Worm (Caenorhabditis elegans): ENCODE results near the gene srh-257.

DNA sequence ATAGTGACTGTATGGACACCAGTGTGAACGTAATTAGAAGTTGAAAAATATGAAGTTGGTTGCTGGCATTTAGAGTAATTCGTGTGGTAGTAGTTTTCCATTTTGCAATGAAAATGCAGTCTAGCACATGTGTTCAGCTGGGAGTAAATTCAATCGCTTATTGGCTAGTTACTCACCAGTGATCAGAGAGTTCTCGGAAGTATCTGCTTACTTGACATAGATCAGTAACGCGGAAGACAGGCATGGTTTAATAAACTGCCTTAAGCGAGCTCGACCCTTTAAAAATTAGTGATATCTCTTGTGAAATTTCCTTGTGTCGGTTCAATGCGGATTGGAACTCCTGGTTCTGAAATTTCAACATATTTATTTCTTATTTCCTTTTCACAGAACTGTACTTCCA lies 30.8 kb upstream of the srh-257 start, which contains the start of gene srh-52:
- TF ChIP-seq hmbx-1 (tag; optimal IDR thresholded peaks at IDR 0.05) = no peak
- TF ChIP-seq hmg-4 (GFP tag; optimal IDR thresholded peaks at IDR 0.05) = no peak
- no peak for TF ChIP-seq pes-1 (GFP tag; IDR thresholded peaks at IDR 0.05)
- TF ChIP-seq sea-1 (GFP tag; conservative IDR thresholded peaks at IDR 0.05) = no peak
- no peak for TF ChIP-seq B0310.2 (tag; optimal IDR thresholded peaks at IDR 0.05)
- TF ChIP-seq ama-1 (optimal IDR thresholded peaks at IDR 0.05) = no peak
- no peak for TF ChIP-seq F13C5.2 (tag; optimal IDR thresholded peaks at IDR 0.05)
- TF ChIP-seq flt-1 (GFP tag; IDR thresholded peaks at IDR 0.05) = no peak
- no peak for TF ChIP-seq scrt-1 (GFP tag; IDR thresholded peaks at IDR 0.05)
- TF ChIP-seq tbx-37 (GFP tag; conservative IDR thresholded peaks at IDR 0.05) = no peak
- TF ChIP-seq aly-1 (tag; optimal IDR thresholded peaks at IDR 0.05) = no peak
- TF ChIP-seq tbx-11 (GFP tag; IDR thresholded peaks at IDR 0.05) = no peak

All from whole organism, early embryonic.